Fruit fly (Drosophila melanogaster) whole organism, adult: Measurements from ENCODE around the gene APC4.

Source experiments
- CG11617 ChIP-seq: fragments of 200-800 bp; sonication (Bioruptor generic); optimal IDR thresholded peaks from 2 replicates; lab custom pipeline; 2017; ENCODE audit warnings: mild to moderate bottlenecking, missing biosample characterization, missing genetic modification reagents, missing genetic modification characterization
- CG12768 ChIP-seq: fragments of 200-800 bp; sonication (Bioruptor generic); optimal IDR thresholded peaks from 2 replicates; lab custom pipeline; 2017; ENCODE audit warnings: missing biosample characterization, missing genetic modification characterization, mild to moderate bottlenecking, moderate library complexity, missing genetic modification reagents
- CG14711 ChIP-seq: fragments of 200-800 bp; sonication (Bioruptor generic); optimal IDR thresholded peaks from 2 replicates; lab custom pipeline; 2018; ENCODE audit warnings: missing biosample characterization, mild to moderate bottlenecking, missing genetic modification characterization, moderate library complexity
- CG1620 ChIP-seq: fragments of 200-800 bp; sonication (Bioruptor generic); optimal IDR thresholded peaks from 2 replicates; lab custom pipeline; 2016; ENCODE audit warnings: missing biosample characterization, missing genetic modification characterization
- CG33017 ChIP-seq: fragments of 200-800 bp; sonication (Bioruptor generic); optimal IDR thresholded peaks from 2 replicates; lab custom pipeline; 2018; ENCODE audit warnings: missing biosample characterization, mild to moderate bottlenecking, missing genetic modification characterization, moderate library complexity
- CG5204 ChIP-seq: fragments of 200-800 bp; sonication (Bioruptor generic); optimal IDR thresholded peaks from 2 replicates; lab custom pipeline; 2016; ENCODE audit warnings: missing biosample characterization, missing genetic modification characterization
- CG7045 ChIP-seq: fragments of 200-800 bp; sonication (Bioruptor generic); optimal IDR thresholded peaks from 2 replicates; lab custom pipeline; 2017; ENCODE audit warnings: missing biosample characterization, mild to moderate bottlenecking, missing genetic modification characterization
- CG7101 ChIP-seq: fragments of 200-800 bp; sonication (Bioruptor generic); optimal IDR thresholded peaks from 2 replicates; lab custom pipeline; 2018; ENCODE audit warnings: missing biosample characterization, mild to moderate bottlenecking, missing genetic modification characterization, moderate library complexity
- Clk ChIP-seq: fragments of 200-800 bp; sonication (Bioruptor generic); optimal IDR thresholded peaks from 2 replicates; lab custom pipeline; 2017; ENCODE audit warnings: missing biosample characterization, missing genetic modification characterization
- Crg-1 ChIP-seq: fragments of 200-800 bp; sonication (Bioruptor generic); optimal IDR thresholded peaks from 2 replicates; lab custom pipeline; 2016; ENCODE audit warnings: missing biosample characterization, missing genetic modification characterization
- Hr96 ChIP-seq: fragments of 200-800 bp; sonication (Bioruptor generic); optimal IDR thresholded peaks from 2 replicates; lab custom pipeline; 2016; ENCODE audit warnings: missing biosample characterization, missing genetic modification characterization
- Mnt ChIP-seq: fragments of 200-800 bp; sonication (Bioruptor generic); optimal IDR thresholded peaks from 2 replicates; lab custom pipeline; 2016; ENCODE audit warnings: missing biosample characterization, mild to moderate bottlenecking, missing genetic modification characterization
- bab1 ChIP-seq: fragments of 200-800 bp; sonication (Bioruptor generic); optimal IDR thresholded peaks from 3 replicates; lab custom pipeline; 2019; ENCODE audit warnings: missing biosample characterization, mild to moderate bottlenecking, missing genetic modification characterization, moderate library complexity
- cic ChIP-seq: fragments of 200-800 bp; sonication (Bioruptor generic); optimal IDR thresholded peaks from 2 replicates; lab custom pipeline; 2017; ENCODE audit warnings: missing biosample characterization, mild to moderate bottlenecking, missing genetic modification characterization, moderate library complexity
- cnc ChIP-seq, 2 experiments: fragments of >200 bp; optimal IDR thresholded peaks; 2 replicates each; lab custom pipeline; 2017
- kay ChIP-seq: fragments of 200-800 bp; sonication (Bioruptor generic); peaks from one replicate; lab custom pipeline; 2016; ENCODE audit warnings: missing biosample characterization, missing genetic modification characterization, borderline replicate concordance
- ovo ChIP-seq: fragments of 200-800 bp; sonication (Bioruptor generic); optimal IDR thresholded peaks from 2 replicates; lab custom pipeline; 2016; ENCODE audit warnings: missing biosample characterization, missing genetic modification characterization
- pad ChIP-seq: fragments of 200-800 bp; sonication (Bioruptor generic); optimal IDR thresholded peaks from 3 replicates; lab custom pipeline; 2017; ENCODE audit warnings: missing biosample characterization, missing genetic modification characterization, mild to moderate bottlenecking, moderate library complexity, missing genetic modification reagents
- tj ChIP-seq: fragments of 200-800 bp; sonication (Bioruptor generic); optimal IDR thresholded peaks from 3 replicates; lab custom pipeline; 2017; ENCODE audit warnings: missing biosample characterization, mild to moderate bottlenecking, missing genetic modification characterization, moderate library complexity
- toe ChIP-seq: fragments of 200-800 bp; sonication (Bioruptor generic); optimal IDR thresholded peaks from 2 replicates; lab custom pipeline; 2016; ENCODE audit warnings: missing biosample characterization, missing genetic modification characterization

Gene APC4

dm6 chrX:9043711-9044505, 38.8 kb upstream of the APC4 start:
- TF ChIP-seq CG11617 (GFP tag; lab: Kevin White, UChicago): no peak
- TF ChIP-seq CG14711 (tag; lab: Kevin White, UChicago): no peak
- TF ChIP-seq tj: no peak
- no peak for TF ChIP-seq Clk (GFP tag; lab: Kevin White, UChicago)
- TF ChIP-seq ovo (GFP tag; lab: Kevin White, UChicago): no peak
- no peak for TF ChIP-seq CG12768
- no peak for TF ChIP-seq CG7101 (tag; lab: Kevin White, UChicago)
- TF ChIP-seq Crg-1 (GFP tag; lab: Kevin White, UChicago): no peak
- TF ChIP-seq toe (GFP tag; lab: Kevin White, UChicago): no peak
- TF ChIP-seq pad (GFP tag; lab: Kevin White, UChicago): no peak
- no peak for TF ChIP-seq cic (GFP tag; lab: Kevin White, UChicago)
- no peak for TF ChIP-seq cnc (optimal IDR thresholded peaks at IDR 0.05; lab: Kevin White, UChicago)
- no peak for TF ChIP-seq Mnt (GFP tag; lab: Kevin White, UChicago)
- TF ChIP-seq CG7045 (GFP tag; lab: Kevin White, UChicago): no peak

dm6 chrX:9044857-9045256, 37.9 kb upstream of the APC4 start:
- peak; percentile 16 for TF ChIP-seq CG7101 (tag; lab: Kevin White, UChicago)
- TF ChIP-seq Hr96 (GFP tag; lab: Kevin White, UChicago): no peak
- TF ChIP-seq Mnt (GFP tag; lab: Kevin White, UChicago): peak; percentile 28

- TF ChIP-seq kay (GFP tag; lab: Kevin White, UChicago) (peak; percentile 62), cnc (optimal IDR thresholded peaks at IDR 0.05; lab: Kevin White, UChicago) (no peak)
Observed at dm6 chrX:9046383-9046941, 36.3 kb upstream of the APC4 start.

dm6 chrX:9046986-9047385, 35.7 kb upstream of the APC4 start:
- TF ChIP-seq CG5204 (peak; percentile 66), Mnt (GFP tag; lab: Kevin White, UChicago) (peak; percentile 42), Hr96 (GFP tag; lab: Kevin White, UChicago) (peak; percentile 78), tj (peak; percentile 36), Crg-1 (GFP tag; lab: Kevin White, UChicago) (peak; percentile 78), bab1 (GFP tag; lab: Kevin White, UChicago) (peak; percentile 98), pad (GFP tag; lab: Kevin White, UChicago) (peak; percentile 71), CG12768 (peak; percentile 56), cic (GFP tag; lab: Kevin White, UChicago) (no peak), CG33017 (tag; lab: Kevin White, UChicago) (peak; percentile 71), kay (GFP tag; lab: Kevin White, UChicago) (no peak), toe (GFP tag; lab: Kevin White, UChicago) (peak; percentile 61), CG11617 (GFP tag; lab: Kevin White, UChicago) (peak; percentile 45), ovo (GFP tag; lab: Kevin White, UChicago) (peak; percentile 47), CG1620 (GFP tag; lab: Kevin White, UChicago) (peak; percentile 84), cnc (optimal IDR thresholded peaks at IDR 0.05; lab: Kevin White, UChicago) (no peak), Clk (GFP tag; lab: Kevin White, UChicago) (no peak), CG7101 (tag; lab: Kevin White, UChicago) (peak; percentile 89), CG14711 (tag; lab: Kevin White, UChicago) (peak; percentile 81), CG7045 (GFP tag; lab: Kevin White, UChicago) (peak; percentile 49)

dm6 chrX:9047725-9048384, 34.9 kb upstream of the APC4 start:
- TF ChIP-seq CG14711 (tag; lab: Kevin White, UChicago): peak; percentile 44
- TF ChIP-seq cnc (optimal IDR thresholded peaks at IDR 0.05; lab: Kevin White, UChicago): no peak
- no peak for TF ChIP-seq tj
- no peak for TF ChIP-seq Crg-1 (GFP tag; lab: Kevin White, UChicago)
- no peak for TF ChIP-seq kay (GFP tag; lab: Kevin White, UChicago)
- TF ChIP-seq CG7101 (tag; lab: Kevin White, UChicago): peak; percentile 46
- TF ChIP-seq Clk (GFP tag; lab: Kevin White, UChicago): no peak
- no peak for TF ChIP-seq CG11617 (GFP tag; lab: Kevin White, UChicago)
- TF ChIP-seq CG33017 (tag; lab: Kevin White, UChicago): peak; percentile 32
- no peak for TF ChIP-seq CG5204
- no peak for TF ChIP-seq Hr96 (GFP tag; lab: Kevin White, UChicago)
- TF ChIP-seq CG1620 (GFP tag; lab: Kevin White, UChicago): no peak
- TF ChIP-seq cic (GFP tag; lab: Kevin White, UChicago): no peak
- no peak for TF ChIP-seq CG7045 (GFP tag; lab: Kevin White, UChicago)
- TF ChIP-seq pad (GFP tag; lab: Kevin White, UChicago): peak; percentile 84
- TF ChIP-seq toe (GFP tag; lab: Kevin White, UChicago): no peak
- TF ChIP-seq Mnt (GFP tag; lab: Kevin White, UChicago): no peak
- peak; percentile 37 for TF ChIP-seq bab1 (GFP tag; lab: Kevin White, UChicago)
- no peak for TF ChIP-seq CG12768
- no peak for TF ChIP-seq ovo (GFP tag; lab: Kevin White, UChicago)
